Worm (Caenorhabditis elegans) whole organism, L1 larva: ENCODE measurements around the gene abt-4.

ENCODE experiments used
- F16B12.6 ChIP-seq: fragments of 150-350 bp; optimal IDR thresholded peaks from 2 replicates; lab custom pipeline; 2014; ENCODE audit warnings: missing biosample characterization, missing genetic modification characterization
- ama-1 ChIP-seq: fragments of 150-350 bp; optimal IDR thresholded peaks from 2 replicates; lab custom pipeline; 2014
- ceh-82 ChIP-seq, 3 experiments: fragments of 150-350 bp in 1 of 3; sonication (generic microtip) in 2 of 3; optimal IDR thresholded peaks; 2 replicates each; lab custom pipeline; 2014 to 2017; ENCODE audit warnings: missing biosample characterization in 3 of 3, missing genetic modification characterization in 3 of 3
- ceh-90 ChIP-seq: sonication (generic microtip); optimal IDR thresholded peaks from 2 replicates; lab custom pipeline; 2016; ENCODE audit warnings: missing genetic modification characterization, missing compliant biosample characterization
- jun-1 ChIP-seq: fragments of 150-350 bp; optimal IDR thresholded peaks from 2 replicates; lab custom pipeline; 2014; ENCODE audit warnings: missing biosample characterization, missing genetic modification reagents, missing genetic modification characterization
- lin-15B ChIP-seq: fragments of 150-350 bp; sonication (generic microtip); optimal IDR thresholded peaks from 3 replicates; lab custom pipeline; 2014; ENCODE audit warnings: missing biosample characterization, missing genetic modification characterization
- nhr-11 ChIP-seq: fragments of 150-350 bp; optimal IDR thresholded peaks from 2 replicates; lab custom pipeline; 2014; ENCODE audit warnings: missing biosample characterization, missing genetic modification characterization
- nhr-90 ChIP-seq: sonication (generic microtip); optimal IDR thresholded peaks from 2 replicates; lab custom pipeline; 2016; ENCODE audit warnings: mild to moderate bottlenecking, missing genetic modification characterization, missing compliant biosample characterization; ENCODE audit not compliant: poor library complexity
- pqm-1 ChIP-seq: sonication (generic microtip); optimal IDR thresholded peaks from 3 replicates; lab custom pipeline; 2017; ENCODE audit warnings: missing biosample characterization, missing genetic modification characterization
- sox-4 ChIP-seq: sonication (generic microtip); optimal IDR thresholded peaks from 2 replicates; lab custom pipeline; 2016; ENCODE audit warnings: missing genetic modification characterization, missing compliant biosample characterization
- tbx-2 ChIP-seq: sonication (generic microtip); optimal IDR thresholded peaks from 2 replicates; lab custom pipeline; 2016; ENCODE audit warnings: missing genetic modification characterization, missing compliant biosample characterization
- unc-62 ChIP-seq: fragments of 150-350 bp; optimal IDR thresholded peaks from 2 replicates; lab custom pipeline; 2014; ENCODE audit warnings: missing biosample characterization, missing genetic modification reagents, missing genetic modification characterization
- unc-86 ChIP-seq: sonication (generic microtip); optimal IDR thresholded peaks from 2 replicates; lab custom pipeline; 2016; ENCODE audit warnings: missing genetic modification characterization, missing compliant biosample characterization

ce11 chrV:361291-361690 is 30.8 kb upstream of the abt-4 start:
- TF ChIP-seq ceh-82 (tag; optimal IDR thresholded peaks at IDR 0.05; lab: Kevin White, UChicago): no peak
- no peak for TF ChIP-seq pqm-1 (tag; lab: Kevin White, UChicago)
- TF ChIP-seq ceh-90: no peak
- TF ChIP-seq unc-86 (tag; lab: Kevin White, UChicago): no peak
- TF ChIP-seq nhr-90: no peak
- no peak for TF ChIP-seq unc-62 (GFP tag; lab: Kevin White, UChicago)
- no peak for TF ChIP-seq tbx-2 (tag; lab: Kevin White, UChicago)
- TF ChIP-seq ama-1 (lab: Kevin White, UChicago): no peak
- no peak for TF ChIP-seq jun-1 (tag; lab: Kevin White, UChicago)
- TF ChIP-seq lin-15B (tag; lab: Kevin White, UChicago): no peak
- no peak for TF ChIP-seq nhr-11 (tag; lab: Kevin White, UChicago)
- no peak for TF ChIP-seq sox-4
- no peak for TF ChIP-seq F16B12.6
